Fruit fly (Drosophila melanogaster): ENCODE data around the gene Spn77Bc.

The Spn77Bc gene

DNA sequence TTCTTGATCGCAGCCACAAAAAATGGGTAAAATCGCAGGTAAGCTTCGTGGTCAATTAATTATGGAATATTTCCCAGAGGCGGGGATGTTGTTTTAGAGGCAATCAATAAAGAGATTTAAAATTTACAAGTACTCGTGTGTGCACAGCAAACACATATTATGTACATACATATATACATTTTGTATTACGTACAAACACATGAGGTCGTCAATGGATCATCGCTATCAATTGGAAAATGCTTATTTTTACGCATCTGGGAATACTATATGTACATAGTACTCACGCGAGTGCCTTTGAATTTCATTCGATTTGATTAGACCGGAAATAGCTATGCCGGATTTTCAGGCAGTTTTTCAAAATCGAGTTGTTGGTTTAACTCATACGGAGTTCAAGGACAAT is 24.7 kb upstream of the Spn77Bc start (continued):
- peak; percentile 83 for TF ChIP-seq sens (GFP tag)
- TF ChIP-seq p53 (GFP tag; optimal IDR thresholded peaks at IDR 0.05), result no peak
- no peak for TF ChIP-seq ase (GFP tag; IDR thresholded peaks at IDR 0.05)
- TF ChIP-seq bsh (GFP tag; optimal IDR thresholded peaks at IDR 0.05), result peak in 1 of 2 experiments; percentile 21
- no peak for TF ChIP-seq CG32767 (GFP tag; IDR thresholded peaks at IDR 0.05)
- no peak for TF ChIP-seq Nf-YC (tag; optimal IDR thresholded peaks at IDR 0.05)
- TF ChIP-seq wek (GFP tag; optimal IDR thresholded peaks at IDR 0.05), result no peak
- TF ChIP-seq sob (GFP tag; IDR thresholded peaks at IDR 0.05), result no peak
- no peak for TF ChIP-seq CG31388 (GFP tag; optimal IDR thresholded peaks at IDR 0.05)
- peak; percentile 8 for TF ChIP-seq fd3F (GFP tag; optimal IDR thresholded peaks at IDR 0.05)
- no peak for TF ChIP-seq crc (GFP tag; optimal IDR thresholded peaks at IDR 0.05)

DNA sequence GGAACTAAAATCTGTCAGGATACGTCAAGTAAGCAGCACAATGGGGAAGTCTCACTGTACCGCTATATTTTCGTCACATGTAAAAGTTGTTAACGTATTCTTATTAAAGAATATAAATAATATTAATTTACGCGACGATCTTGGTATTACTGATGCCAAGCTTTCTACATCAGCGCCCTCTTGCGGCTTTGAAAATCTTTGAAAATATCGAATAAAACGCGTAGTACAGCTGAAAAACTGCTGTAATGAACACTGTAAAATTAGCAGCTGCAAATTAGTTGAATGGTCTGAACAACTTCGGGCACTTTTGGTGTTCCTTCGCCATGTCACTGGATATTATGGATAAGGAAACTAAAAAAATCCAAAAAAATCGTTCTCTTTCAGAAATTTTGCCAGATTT is 22.4 kb upstream of the Spn77Bc start:
- TF ChIP-seq CG14710 (tag; optimal IDR thresholded peaks at IDR 0.05) (no peak), CG8388 (GFP tag; optimal IDR thresholded peaks at IDR 0.05) (no peak), CG18476 (GFP tag; optimal IDR thresholded peaks at IDR 0.05) (no peak), CG10274 (GFP tag; optimal IDR thresholded peaks at IDR 0.05) (no peak), jumu (GFP tag; optimal IDR thresholded peaks at IDR 0.05) (no peak), aop (GFP tag; IDR thresholded peaks at IDR 0.05) (no peak), gem (tag; optimal IDR thresholded peaks at IDR 0.05) (no peak), bcd (GFP tag; optimal IDR thresholded peaks at IDR 0.05) (no peak), gcm2 (GFP tag; optimal IDR thresholded peaks at IDR 0.05) (no peak), Lim3 (GFP tag; IDR thresholded peaks at IDR 0.05) (no peak), CG9932 (GFP tag; IDR thresholded peaks at IDR 0.05) (0 out of 2 replicates have a peak, but pooled peaks have one; percentile 14), da (GFP tag; optimal IDR thresholded peaks at IDR 0.05) (no peak), NFAT (GFP tag; IDR thresholded peaks at IDR 0.05) (no peak), trem (tag; optimal IDR thresholded peaks at IDR 0.05) (no peak), CG6791 (GFP tag; IDR thresholded peaks at IDR 0.05; ENCODE audit: partially characterized antibody) (peak; percentile 51; the same call in 2 of the 3 replicates), jigr1 (GFP tag; IDR thresholded peaks at IDR 0.05) (no peak), emc (GFP tag; optimal IDR thresholded peaks at IDR 0.05) (no peak), Bgb (GFP tag; IDR thresholded peaks at IDR 0.05; ENCODE audit: partially characterized antibody) (peak; percentile 65), CG16813 (GFP tag; IDR thresholded peaks at IDR 0.05; ENCODE audit: partially characterized antibody) (peak; percentile 53), bsh (GFP tag; optimal IDR thresholded peaks at IDR 0.05) (no peak), amos (GFP tag; IDR thresholded peaks at IDR 0.05; ENCODE audit: partially characterized antibody) (peak; percentile 57), gce (GFP tag; IDR thresholded peaks at IDR 0.05) (no peak), CG6813 (GFP tag; optimal IDR thresholded peaks at IDR 0.05) (no peak), en (GFP tag; optimal IDR thresholded peaks at IDR 0.05) (no peak), dmrt11E (tag; optimal IDR thresholded peaks at IDR 0.05) (no peak), pnt (GFP tag; optimal IDR thresholded peaks at IDR 0.05) (no peak), CG4617 (GFP tag; optimal IDR thresholded peaks at IDR 0.05; ENCODE audit: borderline replicate concordance) (no peak), Drgx (GFP tag; IDR thresholded peaks at IDR 0.05) (no peak), Doc3 (GFP tag; IDR thresholded peaks at IDR 0.05; ENCODE audit: partially characterized antibody) (no peak), CTCF (GFP tag; optimal IDR thresholded peaks at IDR 0.05) (peak; percentile 91), tx (GFP tag; optimal IDR thresholded peaks at IDR 0.05) (no peak), sqz (GFP tag; optimal IDR thresholded peaks at IDR 0.05) (no peak), CrebB (tag; optimal IDR thresholded peaks at IDR 0.05) (no peak), CG10147 (GFP tag; optimal IDR thresholded peaks at IDR 0.05) (no peak), crp (GFP tag; optimal IDR thresholded peaks at IDR 0.05) (no peak), Atf-2 (GFP tag; optimal IDR thresholded peaks at IDR 0.05) (no peak), Atf6 (GFP tag; IDR thresholded peaks at IDR 0.05) (no peak), CG4328 (GFP tag; optimal IDR thresholded peaks at IDR 0.05) (no peak), CG43689 (GFP tag; IDR thresholded peaks at IDR 0.05) (no peak), stwl (tag; optimal IDR thresholded peaks at IDR 0.05) (peak; percentile 12), CG14050 (GFP tag; IDR thresholded peaks at IDR 0.05) (no peak)
